Fruit fly (Drosophila melanogaster) Kc167 (cell line): Measurements from ENCODE around the gene CG12439.

Experiments
- Myc ChIP-seq: fragments of >200 bp; optimal IDR thresholded peaks from 2 replicates; lab custom pipeline; 2017; ENCODE audit warnings: missing external identifiers
- Sin3A ChIP-seq: fragments of >200 bp; optimal IDR thresholded peaks from 2 replicates; lab custom pipeline; 2018; ENCODE audit warnings: missing external identifiers
- h ChIP-seq: fragments of >200 bp; optimal IDR thresholded peaks from 3 replicates; lab custom pipeline; 2018; ENCODE audit warnings: missing external identifiers
- psq ChIP-seq: fragments of >200 bp; optimal IDR thresholded peaks from 2 replicates; lab custom pipeline; 2017; ENCODE audit warnings: missing external identifiers
- ttk ChIP-seq: sonication (Bioruptor generic); optimal IDR thresholded peaks from 2 replicates; lab custom pipeline; 2017; ENCODE audit warnings: missing external identifiers

DNA sequence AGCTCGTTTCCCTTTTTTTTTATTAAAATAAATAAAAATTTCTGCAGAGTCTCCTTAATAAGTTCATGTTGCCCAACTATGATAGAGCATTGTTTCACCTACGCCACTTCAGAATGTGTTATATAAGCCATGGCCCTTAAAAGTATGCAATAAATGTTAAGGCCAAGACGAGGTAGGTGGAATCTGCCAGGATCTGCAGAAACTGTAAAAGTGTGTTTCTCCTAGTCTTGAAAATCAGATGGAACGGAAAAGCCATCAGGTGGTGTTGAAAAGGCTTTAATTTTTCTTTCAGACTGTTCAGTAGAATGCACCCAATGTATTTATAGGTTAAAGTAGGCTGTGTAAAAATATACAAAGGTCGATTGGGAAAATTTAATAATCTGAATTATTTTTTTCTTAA, at the start of gene CG12439:
- TF ChIP-seq Sin3A (lab: Kevin White, UChicago): no peak
- no peak for TF ChIP-seq psq (lab: Kevin White, UChicago)
- no peak for TF ChIP-seq h
- no peak for TF ChIP-seq ttk (lab: Kevin White, UChicago)
- TF ChIP-seq Myc: no peak
